Worm (Caenorhabditis elegans) whole organism, L1 larva: ENCODE measurements around the gene svop-1.

ENCODE experiments used
- C16A3.4 ChIP-seq: fragments of 150-350 bp; optimal IDR thresholded peaks from 2 replicates; lab custom pipeline; 2014; ENCODE audit warnings: missing biosample characterization, missing genetic modification characterization
- C34B4.2 ChIP-seq: sonication (generic microtip); optimal IDR thresholded peaks from 2 replicates; lab custom pipeline; 2017; ENCODE audit warnings: mild to moderate bottlenecking, missing genetic modification characterization, missing compliant biosample characterization
- F16B12.6 ChIP-seq: fragments of 150-350 bp; optimal IDR thresholded peaks from 2 replicates; lab custom pipeline; 2014; ENCODE audit warnings: missing biosample characterization, missing genetic modification characterization
- Y116A8C.19 ChIP-seq: sonication (generic microtip); optimal IDR thresholded peaks from 2 replicates; lab custom pipeline; 2016; ENCODE audit warnings: missing compliant biosample characterization, missing genetic modification characterization, borderline replicate concordance
- aly-2 ChIP-seq: fragments of 150-350 bp; optimal IDR thresholded peaks from 2 replicates; lab custom pipeline; 2014; ENCODE audit warnings: missing biosample characterization, missing genetic modification characterization
- ceh-82 ChIP-seq, 3 experiments: fragments of 150-350 bp in 1 of 3; sonication (generic microtip) in 2 of 3; optimal IDR thresholded peaks; 2 replicates each; lab custom pipeline; 2014 to 2017; ENCODE audit warnings: missing biosample characterization in 3 of 3, missing genetic modification characterization in 3 of 3
- ces-1 ChIP-seq: fragments of 150-350 bp; optimal IDR thresholded peaks from 2 replicates; lab custom pipeline; 2014; ENCODE audit warnings: missing biosample characterization, missing genetic modification reagents, missing genetic modification characterization
- dpl-1 ChIP-seq, 3 experiments: fragments of 150-350 bp in 2 of 3; sonication (generic microtip) in 1 of 3; optimal IDR thresholded peaks; 2 replicates each; lab custom pipeline; 2014 to 2017; ENCODE audit warnings: missing biosample characterization in 3 of 3, missing genetic modification characterization in 3 of 3, missing genetic modification reagents in 3 of 3
- efl-1 ChIP-seq, 4 experiments: fragments of 150-350 bp; optimal IDR thresholded peaks in 3 of 4; peaks in 1 of 4; 1 replicate in 1 of 4; 2 replicates in 3 of 4; lab custom pipeline; 2014; ENCODE audit warnings: missing biosample characterization in 2 of 4, missing genetic modification characterization in 2 of 4, missing genetic modification reagents in 2 of 4
- egl-13 ChIP-seq: sonication (generic microtip); optimal IDR thresholded peaks from 2 replicates; lab custom pipeline; 2016; ENCODE audit warnings: missing genotype, missing genetic modification reagents, missing genetic modification characterization, missing compliant biosample characterization
- egl-27 ChIP-seq, 2 experiments: fragments of 150-350 bp in 1 of 2; sonication (generic microtip); optimal IDR thresholded peaks; 3 replicates each; lab custom pipeline; 2017 to 2018; ENCODE audit warnings: missing biosample characterization in 2 of 2, missing genetic modification characterization in 2 of 2, missing genetic modification reagents in 2 of 2
- elt-3 ChIP-seq, 6 experiments: fragments of 150-350 bp in 1 of 6; sonication (generic microtip); optimal IDR thresholded peaks; 2 replicates each; lab custom pipeline; 2017 to 2018; ENCODE audit warnings: missing biosample characterization in 6 of 6, missing genetic modification characterization in 6 of 6, inconsistent platforms in 1 of 6
- fkh-10 ChIP-seq: sonication (generic microtip); optimal IDR thresholded peaks from 2 replicates; lab custom pipeline; 2017; ENCODE audit warnings: missing biosample characterization, missing genetic modification reagents, missing genetic modification characterization
- fkh-8 ChIP-seq: sonication (generic microtip); optimal IDR thresholded peaks from 2 replicates; lab custom pipeline; 2016; ENCODE audit warnings: mild to moderate bottlenecking, missing genetic modification characterization, missing compliant biosample characterization
- fos-1 ChIP-seq: fragments of 150-350 bp; optimal IDR thresholded peaks from 2 replicates; lab custom pipeline; 2014; ENCODE audit warnings: missing biosample characterization, missing genetic modification characterization
- hlh-4 ChIP-seq: sonication (generic microtip); optimal IDR thresholded peaks from 2 replicates; lab custom pipeline; 2016; ENCODE audit warnings: mild to moderate bottlenecking, missing genetic modification characterization, missing compliant biosample characterization
- irx-1 ChIP-seq: sonication (generic microtip); optimal IDR thresholded peaks from 2 replicates; lab custom pipeline; 2016; ENCODE audit warnings: missing genetic modification characterization, missing compliant biosample characterization
- isw-1 ChIP-seq: fragments of 200-800 bp; sonication (Bioruptor generic); IDR thresholded peaks from 2 replicates; pipeline ENCODE4 v1.3.6; 2022; ENCODE audit warnings: missing genetic modification characterization, missing compliant biosample characterization
- jun-1 ChIP-seq: fragments of 150-350 bp; optimal IDR thresholded peaks from 2 replicates; lab custom pipeline; 2014; ENCODE audit warnings: missing biosample characterization, missing genetic modification reagents, missing genetic modification characterization
- lin-13 ChIP-seq: fragments of 150-350 bp; optimal IDR thresholded peaks from 2 replicates; lab custom pipeline; 2014; ENCODE audit warnings: missing biosample characterization, missing genetic modification reagents, missing genetic modification characterization
- lin-14 ChIP-seq: fragments of 200-800 bp; sonication (Bioruptor generic); optimal IDR thresholded peaks from 2 replicates; lab custom pipeline; 2018; ENCODE audit warnings: mild to moderate bottlenecking, missing genetic modification characterization, moderate library complexity, missing compliant biosample characterization
- lin-35 ChIP-seq, 2 experiments: fragments of 150-350 bp; optimal IDR thresholded peaks; 2 replicates each; lab custom pipeline; 2014; ENCODE audit warnings: missing biosample characterization in 2 of 2, missing genetic modification characterization in 2 of 2, missing genetic modification reagents in 2 of 2
- lsy-2 ChIP-seq, 2 experiments: fragments of 150-350 bp; optimal IDR thresholded peaks; 2 replicates each; lab custom pipeline; 2014; ENCODE audit warnings: missing biosample characterization in 2 of 2, missing genetic modification characterization in 2 of 2
- mab-9 ChIP-seq: fragments of 200-800 bp; sonication (Bioruptor generic); IDR thresholded peaks from 2 replicates; pipeline ENCODE4 v1.3.6; 2022; ENCODE audit warnings: missing genetic modification reagents, missing genetic modification characterization, missing compliant biosample characterization
- mdl-1 ChIP-seq, 2 experiments: fragments of 150-350 bp; optimal IDR thresholded peaks; 2 replicates each; lab custom pipeline; 2014 to 2017; ENCODE audit warnings: missing biosample characterization in 2 of 2, missing genetic modification characterization in 2 of 2, inconsistent platforms in 1 of 2
- mef-2 ChIP-seq: fragments of 150-350 bp; optimal IDR thresholded peaks from 2 replicates; lab custom pipeline; 2014; ENCODE audit warnings: missing biosample characterization, missing genetic modification characterization
- nhr-11 ChIP-seq: fragments of 150-350 bp; optimal IDR thresholded peaks from 2 replicates; lab custom pipeline; 2014; ENCODE audit warnings: missing biosample characterization, missing genetic modification characterization
- nhr-12 ChIP-seq: sonication (generic microtip); optimal IDR thresholded peaks from 2 replicates; lab custom pipeline; 2017; ENCODE audit warnings: missing biosample characterization, missing genetic modification characterization
- nhr-19 ChIP-seq: fragments of 200-800 bp; sonication (Bioruptor generic); conservative IDR thresholded peaks from 2 replicates; pipeline ENCODE4 v1.3.6; 2022; ENCODE audit warnings: missing genetic modification characterization, missing compliant biosample characterization
- nhr-20 ChIP-seq: sonication (generic microtip); optimal IDR thresholded peaks from 2 replicates; lab custom pipeline; 2016; ENCODE audit warnings: mild to moderate bottlenecking, missing genetic modification characterization, missing compliant biosample characterization
- nhr-237 ChIP-seq: fragments of 150-350 bp; optimal IDR thresholded peaks from 2 replicates; lab custom pipeline; 2014; ENCODE audit warnings: missing biosample characterization, missing genetic modification characterization
- nhr-71 ChIP-seq: sonication (generic microtip); optimal IDR thresholded peaks from 2 replicates; lab custom pipeline; 2016; ENCODE audit warnings: mild to moderate bottlenecking, missing genetic modification characterization, moderate library complexity, missing compliant biosample characterization
- pax-3 ChIP-seq: fragments of 200-800 bp; sonication (Bioruptor generic); optimal IDR thresholded peaks from 2 replicates; lab custom pipeline; 2018; ENCODE audit warnings: mild to moderate bottlenecking, missing genetic modification characterization, moderate library complexity, missing compliant biosample characterization
- pqm-1 ChIP-seq: sonication (generic microtip); optimal IDR thresholded peaks from 3 replicates; lab custom pipeline; 2017; ENCODE audit warnings: missing biosample characterization, missing genetic modification characterization
- rnt-1 ChIP-seq: sonication (generic microtip); optimal IDR thresholded peaks from 2 replicates; lab custom pipeline; 2016; ENCODE audit warnings: mild to moderate bottlenecking, missing genetic modification characterization, moderate library complexity, missing compliant biosample characterization
- snpc-4 ChIP-seq: fragments of 150-350 bp; optimal IDR thresholded peaks from 2 replicates; lab custom pipeline; 2014; ENCODE audit warnings: missing biosample characterization, missing genetic modification characterization
- sptf-1 ChIP-seq: fragments of 150-350 bp; optimal IDR thresholded peaks from 2 replicates; lab custom pipeline; 2014; ENCODE audit warnings: missing biosample characterization, missing genetic modification characterization
- sup-37 ChIP-seq: fragments of 200-800 bp; sonication (Bioruptor generic); optimal IDR thresholded peaks from 2 replicates; lab custom pipeline; 2018; ENCODE audit warnings: mild to moderate bottlenecking, missing genetic modification characterization, missing compliant biosample characterization
- tbx-2 ChIP-seq: sonication (generic microtip); optimal IDR thresholded peaks from 2 replicates; lab custom pipeline; 2016; ENCODE audit warnings: missing genetic modification characterization, missing compliant biosample characterization
- unc-62 ChIP-seq: fragments of 150-350 bp; optimal IDR thresholded peaks from 2 replicates; lab custom pipeline; 2014; ENCODE audit warnings: missing biosample characterization, missing genetic modification reagents, missing genetic modification characterization
- unc-86 ChIP-seq: sonication (generic microtip); optimal IDR thresholded peaks from 2 replicates; lab custom pipeline; 2016; ENCODE audit warnings: missing genetic modification characterization, missing compliant biosample characterization
- unc-98 ChIP-seq: fragments of 200-800 bp; sonication (Bioruptor generic); IDR thresholded peaks from 2 replicates; pipeline ENCODE4 v1.3.6; 2022; ENCODE audit warnings: missing genetic modification characterization, missing compliant biosample characterization
- vab-15 ChIP-seq: sonication (generic microtip); optimal IDR thresholded peaks from 2 replicates; lab custom pipeline; 2017; ENCODE audit warnings: missing genotype, mild to moderate bottlenecking, missing genetic modification characterization, missing compliant biosample characterization
- xbp-1 ChIP-seq: sonication (generic microtip); optimal IDR thresholded peaks from 2 replicates; lab custom pipeline; 2016; ENCODE audit warnings: missing genetic modification characterization, missing compliant biosample characterization
- zag-1 ChIP-seq: fragments of 150-350 bp; optimal IDR thresholded peaks from 2 replicates; lab custom pipeline; 2014; ENCODE audit warnings: missing biosample characterization, missing genetic modification characterization
- zip-4 ChIP-seq: fragments of 200-800 bp; sonication (Bioruptor generic); optimal IDR thresholded peaks from 2 replicates; lab custom pipeline; 2018; ENCODE audit warnings: mild to moderate bottlenecking, missing genetic modification characterization, moderate library complexity, missing compliant biosample characterization
- ztf-11 ChIP-seq, 2 experiments: sonication (generic microtip); optimal IDR thresholded peaks; 2 replicates each; lab custom pipeline; 2016 to 2017; ENCODE audit warnings: missing genetic modification characterization in 2 of 2, missing biosample characterization in 1 of 2, missing compliant biosample characterization in 1 of 2
- ztf-4 ChIP-seq: fragments of 150-350 bp; optimal IDR thresholded peaks from 2 replicates; lab custom pipeline; 2014; ENCODE audit warnings: missing biosample characterization, missing genetic modification characterization

svop-1 gene

DNA sequence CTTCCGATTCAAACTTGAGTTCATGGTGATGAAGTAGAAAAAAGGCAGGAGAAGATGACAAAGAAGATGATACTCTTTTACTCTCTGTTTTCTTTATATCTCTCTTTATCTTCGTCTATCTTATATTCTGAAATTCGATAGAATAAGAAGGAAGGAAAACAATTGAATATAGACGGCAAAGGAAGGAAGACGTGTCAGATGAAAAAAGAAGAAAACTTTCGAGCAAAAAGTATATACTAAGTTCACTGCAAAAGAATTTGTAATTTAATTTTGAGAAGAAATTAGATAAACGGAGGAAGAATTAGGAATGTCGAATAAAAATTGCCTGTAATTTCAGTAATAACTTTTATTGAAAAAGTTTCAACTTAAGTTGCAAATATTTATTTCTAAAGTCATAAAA is 8.3 kb downstream of the svop-1 start, which contains the start of gene K01F9.2:
K01F9.2 (minus strand) TSS at position 127 of the 400 bp plus-strand sequence.
- TF ChIP-seq Y116A8C.19 (tag; lab: Kevin White, UChicago) (no peak), lin-35 (GFP tag; optimal IDR thresholded peaks at IDR 0.05; lab: Kevin White, UChicago) (no peak), mab-9 (no peak), dpl-1 (GFP tag; optimal IDR thresholded peaks at IDR 0.05; lab: Kevin White, UChicago) (no peak), nhr-12 (no peak), unc-98 (no peak), fkh-10 (GFP tag; lab: Kevin White, UChicago) (peak; percentile 93), lin-14 (GFP tag; lab: Kevin White, UChicago) (peak; percentile 49), ztf-11 (tag; optimal IDR thresholded peaks at IDR 0.05; lab: Kevin White, UChicago) (no peak), sup-37 (GFP tag; lab: Kevin White, UChicago) (no peak), zip-4 (GFP tag; lab: Kevin White, UChicago) (no peak)

DNA sequence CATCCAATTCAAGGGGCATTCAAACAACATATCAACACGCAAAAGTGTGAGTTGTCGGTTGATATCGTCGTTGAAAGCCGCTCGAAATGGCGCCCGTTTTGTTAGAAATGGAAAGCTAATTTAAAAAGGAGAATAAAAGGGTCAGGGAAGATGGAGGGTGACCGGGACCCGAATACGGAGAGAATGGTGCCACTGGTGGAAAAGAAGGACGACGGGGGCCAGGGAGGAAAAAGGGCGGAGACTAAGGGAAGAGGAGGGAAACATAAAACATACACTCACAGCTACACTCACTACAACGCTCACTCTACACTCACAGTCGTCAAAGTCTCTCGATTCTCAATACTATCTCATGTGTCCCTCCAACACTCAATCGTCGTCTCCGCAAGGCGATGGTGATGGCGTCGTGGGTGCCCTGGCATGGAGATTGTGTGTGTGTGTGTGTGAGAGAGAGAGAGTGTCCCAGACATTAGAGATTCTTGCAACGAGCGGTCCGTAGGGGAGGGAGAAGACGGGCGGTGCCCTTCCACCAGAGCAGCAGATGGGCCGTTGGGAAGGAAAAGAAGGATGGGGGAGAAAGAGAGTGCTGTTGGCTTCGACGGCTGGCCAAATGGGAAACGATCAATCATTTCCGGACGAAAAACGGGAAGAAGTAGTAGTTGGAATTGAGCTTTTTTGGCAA is 11.2 kb downstream of the svop-1 start:
- TF ChIP-seq nhr-19 (GFP tag; lab: Robert Waterston, UW) (peak; percentile 78), egl-27 (tag; optimal IDR thresholded peaks at IDR 0.05; lab: Kevin White, UChicago) (peak in 1 of 2 experiments; percentile 35), pqm-1 (tag; lab: Kevin White, UChicago) (no peak), C16A3.4 (tag; lab: Kevin White, UChicago) (peak; percentile 74), egl-13 (peak; percentile 61), lsy-2 (tag; optimal IDR thresholded peaks at IDR 0.05; lab: Kevin White, UChicago) (peak; percentile 74 to 88), vab-15 (no peak), ces-1 (GFP tag; lab: Kevin White, UChicago) (no peak), unc-86 (tag; lab: Kevin White, UChicago) (peak; percentile 88), elt-3 (tag; optimal IDR thresholded peaks at IDR 0.05; lab: Kevin White, UChicago) (no peak), nhr-20 (tag; lab: Kevin White, UChicago) (peak; percentile 79), mef-2 (tag; lab: Kevin White, UChicago) (peak; percentile 72), isw-1 (GFP tag; lab: Robert Waterston, UW) (peak; percentile 62), unc-62 (GFP tag; lab: Kevin White, UChicago) (no peak), F16B12.6 (peak; percentile 21), efl-1 (optimal IDR thresholded peaks at IDR 0.05; lab: Kevin White, UChicago) (peak; percentile 75 to 76), efl-1 (GFP tag; optimal IDR thresholded peaks at IDR 0.05 in 1 of 2; lab: Kevin White, UChicago) (peak; percentile 25 to 94), ztf-4 (tag; lab: Kevin White, UChicago) (peak; percentile 64), snpc-4 (tag; lab: Kevin White, UChicago) (peak; percentile 25), sptf-1 (no peak), lin-13 (GFP tag; lab: Kevin White, UChicago) (no peak), dpl-1 (GFP tag; optimal IDR thresholded peaks at IDR 0.05; lab: Kevin White, UChicago) (peak; percentile 43 to 53 (median 51)), aly-2 (tag; lab: Kevin White, UChicago) (peak; percentile 28), mab-9 (peak; percentile 32; the same call in 1 of the 2 replicates), nhr-11 (tag; lab: Kevin White, UChicago) (peak; percentile 42), C34B4.2 (tag; lab: Kevin White, UChicago) (peak; percentile 59), xbp-1 (tag; lab: Kevin White, UChicago) (peak; percentile 66), fkh-10 (GFP tag; lab: Kevin White, UChicago) (peak; percentile 70), nhr-237 (no peak), zip-4 (GFP tag; lab: Kevin White, UChicago) (no peak), sup-37 (GFP tag; lab: Kevin White, UChicago) (no peak), fkh-8 (tag; lab: Kevin White, UChicago) (peak; percentile 81), hlh-4 (tag; lab: Kevin White, UChicago) (no peak), fos-1 (tag; lab: Kevin White, UChicago) (peak; percentile 72), pax-3 (tag; lab: Kevin White, UChicago) (no peak), lin-35 (GFP tag; optimal IDR thresholded peaks at IDR 0.05; lab: Kevin White, UChicago) (peak; percentile 44 to 75), ceh-82 (tag; optimal IDR thresholded peaks at IDR 0.05; lab: Kevin White, UChicago) (peak; percentile 71 to 84 (median 74)), rnt-1 (tag; lab: Kevin White, UChicago) (peak; percentile 82), zag-1 (tag; lab: Kevin White, UChicago) (peak; percentile 72), mdl-1 (tag; optimal IDR thresholded peaks at IDR 0.05; lab: Kevin White, UChicago) (peak in 1 of 2 experiments; percentile 35), nhr-71 (tag; lab: Kevin White, UChicago) (peak; percentile 92), tbx-2 (peak; percentile 84), irx-1 (tag; lab: Kevin White, UChicago) (peak; percentile 54), jun-1 (peak; percentile 66)
